Worm (Caenorhabditis elegans) whole organism, young adult: ENCODE results near the gene mrpl-41.

Source experiments
- B0336.3 ChIP-seq: fragments of 200-800 bp; sonication (Bioruptor generic); IDR thresholded peaks from 2 replicates; pipeline ENCODE4 v1.3.6; 2022; ENCODE audit warnings: missing genetic modification characterization, missing compliant biosample characterization
- F39B2.1 ChIP-seq: fragments of 200-800 bp; sonication (Bioruptor generic); IDR thresholded peaks from 2 replicates; pipeline ENCODE4 v1.3.6; 2022; ENCODE audit warnings: missing genetic modification reagents, missing genetic modification characterization, missing compliant biosample characterization
- K12H6.12 ChIP-seq: fragments of 200-800 bp; sonication (Bioruptor generic); optimal IDR thresholded peaks from 2 replicates; lab custom pipeline; 2018; ENCODE audit warnings: mild to moderate bottlenecking, missing genetic modification characterization, missing compliant biosample characterization
- T07F8.4 ChIP-seq: sonication (generic microtip); optimal IDR thresholded peaks from 2 replicates; lab custom pipeline; 2016; ENCODE audit warnings: mild to moderate bottlenecking, missing genetic modification characterization, moderate library complexity, missing compliant biosample characterization
- Y95B8A.8 ChIP-seq: fragments of 200-800 bp; sonication (Bioruptor generic); IDR thresholded peaks from 2 replicates; pipeline ENCODE4 v1.3.6; 2022; ENCODE audit warnings: missing genetic modification reagents, missing genetic modification characterization, missing compliant biosample characterization
- aptf-3 ChIP-seq: fragments of 200-800 bp; sonication (Bioruptor generic); IDR thresholded peaks from 2 replicates; pipeline ENCODE4 v1.3.6; 2022; ENCODE audit warnings: missing genetic modification characterization, missing compliant biosample characterization
- atf-7 ChIP-seq: sonication (generic microtip); optimal IDR thresholded peaks from 2 replicates; lab custom pipeline; 2017; ENCODE audit warnings: mild to moderate bottlenecking, missing genetic modification characterization, missing compliant biosample characterization
- athp-1 ChIP-seq: sonication (generic microtip); optimal IDR thresholded peaks from 2 replicates; lab custom pipeline; 2017; ENCODE audit warnings: mild to moderate bottlenecking, missing genetic modification characterization, missing compliant biosample characterization
- attf-5 ChIP-seq: fragments of 200-800 bp; sonication (Bioruptor generic); optimal IDR thresholded peaks from 2 replicates; lab custom pipeline; 2018; ENCODE audit warnings: mild to moderate bottlenecking, missing genetic modification characterization, missing compliant biosample characterization
- cebp-1 ChIP-seq, 2 experiments: fragments of 200-800 bp in 1 of 2; sonication (Bioruptor generic) in 1 of 2; sonication (generic microtip) in 1 of 2; IDR thresholded peaks in 1 of 2; optimal IDR thresholded peaks in 1 of 2; 2 replicates each; pipeline versions ENCODE4 v1.3.6 to Lab custom; 2017 to 2022; ENCODE audit warnings: missing compliant biosample characterization in 2 of 2, missing genetic modification characterization in 2 of 2, mild to moderate bottlenecking in 1 of 2, missing genetic modification reagents in 1 of 2, moderate library complexity in 1 of 2
- ceh-27 ChIP-seq: fragments of 200-800 bp; sonication (Bioruptor generic); optimal IDR thresholded peaks from 2 replicates; lab custom pipeline; 2018; ENCODE audit warnings: mild to moderate bottlenecking, missing genetic modification characterization, moderate library complexity, missing compliant biosample characterization
- ceh-79 ChIP-seq: sonication (generic microtip); optimal IDR thresholded peaks from 2 replicates; lab custom pipeline; 2017; ENCODE audit warnings: mild to moderate bottlenecking, missing genetic modification characterization, missing compliant biosample characterization
- egrh-3 ChIP-seq: fragments of 200-800 bp; sonication (Bioruptor generic); IDR thresholded peaks from 2 replicates; pipeline ENCODE4 v1.3.6; 2022; ENCODE audit warnings: missing genetic modification reagents, missing genetic modification characterization, missing compliant biosample characterization
- gei-17 ChIP-seq: fragments of 200-800 bp; sonication (Bioruptor generic); optimal IDR thresholded peaks from 2 replicates; lab custom pipeline; 2018; ENCODE audit warnings: mild to moderate bottlenecking, missing genetic modification characterization, missing compliant biosample characterization
- hmg-1.2 ChIP-seq: fragments of 200-800 bp; sonication (Bioruptor generic); IDR thresholded peaks from 2 replicates; pipeline ENCODE4 v1.3.6; 2022; ENCODE audit warnings: missing genetic modification reagents, missing genetic modification characterization, missing compliant biosample characterization
- hmg-20 ChIP-seq: fragments of 200-800 bp; sonication (Bioruptor generic); IDR thresholded peaks from 2 replicates; pipeline ENCODE4 v1.3.6; 2022; ENCODE audit warnings: missing genetic modification reagents, missing genetic modification characterization, missing compliant biosample characterization
- hsf-1 ChIP-seq: fragments of 200-800 bp; sonication (Bioruptor generic); IDR thresholded peaks from 2 replicates; pipeline ENCODE4 v1.3.6; 2022; ENCODE audit warnings: missing genetic modification reagents, missing genetic modification characterization, missing compliant biosample characterization
- lag-1 ChIP-seq: fragments of 200-800 bp; sonication (Bioruptor generic); IDR thresholded peaks from 2 replicates; pipeline ENCODE4 v1.3.6; 2022; ENCODE audit warnings: missing genetic modification reagents, missing genetic modification characterization, missing compliant biosample characterization
- lin-26 ChIP-seq: fragments of 200-800 bp; sonication (Bioruptor generic); IDR thresholded peaks from 2 replicates; pipeline ENCODE4 v1.3.6; 2022; ENCODE audit warnings: missing genetic modification reagents, missing genetic modification characterization, missing compliant biosample characterization
- lin-35 ChIP-seq, 3 experiments: fragments of 150-350 bp in 2 of 3; sonication (generic microtip) in 1 of 3; optimal IDR thresholded peaks; 2 replicates each; lab custom pipeline; 2014 to 2018; ENCODE audit warnings: missing biosample characterization in 3 of 3, missing genetic modification characterization in 3 of 3, missing genetic modification reagents in 3 of 3
- lin-40 ChIP-seq: sonication (generic microtip); optimal IDR thresholded peaks from 2 replicates; lab custom pipeline; 2016; ENCODE audit warnings: missing genetic modification characterization, mild to moderate bottlenecking, missing compliant biosample characterization, missing genotype, missing genetic modification reagents
- lin-54 ChIP-seq: fragments of 200-800 bp; sonication (Bioruptor generic); optimal IDR thresholded peaks from 2 replicates; lab custom pipeline; 2018; ENCODE audit warnings: mild to moderate bottlenecking, missing genetic modification characterization, missing compliant biosample characterization
- madf-8 ChIP-seq: fragments of 200-800 bp; sonication (Bioruptor generic); conservative IDR thresholded peaks from 2 replicates; pipeline ENCODE4 v1.3.6; 2022; ENCODE audit warnings: missing genetic modification reagents, missing genetic modification characterization, missing compliant biosample characterization
- mcd-1 ChIP-seq: fragments of 200-800 bp; sonication (Bioruptor generic); IDR thresholded peaks from 2 replicates; pipeline ENCODE4 v1.3.6; 2022; ENCODE audit warnings: missing genetic modification reagents, missing genetic modification characterization, missing compliant biosample characterization
- mel-28 ChIP-seq: sonication (generic microtip); optimal IDR thresholded peaks from 2 replicates; lab custom pipeline; 2016; ENCODE audit warnings: borderline replicate concordance, mild to moderate bottlenecking, missing genetic modification characterization, missing compliant biosample characterization
- nhr-90 ChIP-seq: sonication (generic microtip); optimal IDR thresholded peaks from 2 replicates; lab custom pipeline; 2016; ENCODE audit warnings: missing genotype, mild to moderate bottlenecking, missing genetic modification characterization, missing compliant biosample characterization
- pbrm-1 ChIP-seq: fragments of 200-800 bp; sonication (Bioruptor generic); IDR thresholded peaks from 2 replicates; pipeline ENCODE4 v1.3.6; 2022; ENCODE audit warnings: missing genetic modification reagents, missing genetic modification characterization, missing compliant biosample characterization
- sdz-38 ChIP-seq: sonication (generic microtip); optimal IDR thresholded peaks from 2 replicates; lab custom pipeline; 2016; ENCODE audit warnings: missing genotype, missing genetic modification characterization, missing compliant biosample characterization
- tbp1 ChIP-seq: fragments of 200-800 bp; sonication (Bioruptor generic); optimal IDR thresholded peaks from 2 replicates; lab custom pipeline; 2018; ENCODE audit warnings: mild to moderate bottlenecking, missing genetic modification characterization, missing compliant biosample characterization
- unc-130 ChIP-seq: sonication (generic microtip); optimal IDR thresholded peaks from 2 replicates; lab custom pipeline; 2016; ENCODE audit warnings: missing genetic modification reagents, missing genetic modification characterization, missing compliant biosample characterization
- ztf-26 ChIP-seq: sonication (generic microtip); optimal IDR thresholded peaks from 2 replicates; lab custom pipeline; 2017; ENCODE audit warnings: missing genetic modification characterization, missing compliant biosample characterization
- ztf-3 ChIP-seq: fragments of 200-800 bp; sonication (Bioruptor generic); optimal IDR thresholded peaks from 2 replicates; lab custom pipeline; 2018; ENCODE audit warnings: mild to moderate bottlenecking, missing genetic modification characterization, missing compliant biosample characterization

Gene mrpl-41

ce11 chrII:319459-319858, 30.7 kb downstream of the mrpl-41 start, which contains the start of gene far-7:
far-7 (plus strand) TSS chrII:319789.
- TF ChIP-seq athp-1 (no peak), aptf-3 (GFP tag; lab: Robert Waterston, UW) (no peak), madf-8 (GFP tag; lab: Robert Waterston, UW) (no peak), ztf-26 (tag; lab: Kevin White, UChicago) (no peak)
- TF ChIP-seq, all 124 proteins: peak for 0

ce11 chrII:320783-321182, 32.0 kb downstream of the mrpl-41 start:
- TF ChIP-seq lag-1 (GFP tag; lab: Robert Waterston, UW) (no peak), hmg-1.2 (GFP tag; lab: Robert Waterston, UW) (0 out of 2 replicates have a peak, but pooled peaks have one; percentile 19)

- TF ChIP-seq B0336.3 (GFP tag; lab: Robert Waterston, UW): 0 out of 2 replicates have a peak, but pooled peaks have one; percentile 13
- TF ChIP-seq lin-40: no peak
- TF ChIP-seq ztf-3 (GFP tag; lab: Kevin White, UChicago): no peak
- 0 out of 2 replicates have a peak, but pooled peaks have one; percentile 2 for TF ChIP-seq hmg-1.2 (GFP tag; lab: Robert Waterston, UW)
Observed at ce11 chrII:321183-321582, 32.4 kb downstream of the mrpl-41 start.

- TF ChIP-seq ceh-79 (tag; lab: Kevin White, UChicago) (no peak), ceh-27 (GFP tag; lab: Kevin White, UChicago) (peak; percentile 31), mcd-1 (GFP tag; lab: Robert Waterston, UW) (no peak), Y95B8A.8 (GFP tag; lab: Robert Waterston, UW) (no peak), hmg-20 (no peak), lin-54 (no peak), gei-17 (GFP tag; lab: Kevin White, UChicago) (no peak), lin-35 (GFP tag; optimal IDR thresholded peaks at IDR 0.05; lab: Kevin White, UChicago) (peak in 1 of 3 experiments; percentile 30), hmg-1.2 (GFP tag; lab: Robert Waterston, UW) (peak; percentile 16; the same call in 1 of the 2 replicates), K12H6.12 (peak; percentile 37), unc-130 (GFP tag; lab: Kevin White, UChicago) (no peak), attf-5 (GFP tag; lab: Kevin White, UChicago) (peak; percentile 3)
Observed at ce11 chrII:323048-323776, 34.5 kb downstream of the mrpl-41 start, which contains the start of gene K01A2.10. K01A2.10 (minus strand) TSS chrII:323098.

- no peak for TF ChIP-seq sdz-38 (tag; lab: Kevin White, UChicago)
- no peak for TF ChIP-seq lin-26 (GFP tag; lab: Robert Waterston, UW)
- no peak for TF ChIP-seq pbrm-1 (GFP tag; lab: Robert Waterston, UW)
- no peak for TF ChIP-seq ztf-3 (GFP tag; lab: Kevin White, UChicago)
- no peak for TF ChIP-seq lag-1 (GFP tag; lab: Robert Waterston, UW)
- TF ChIP-seq F39B2.1 (GFP tag; lab: Robert Waterston, UW): no peak
- TF ChIP-seq hmg-1.2 (GFP tag; lab: Robert Waterston, UW): peak; percentile 70
- TF ChIP-seq cebp-1 (GFP tag; IDR thresholded peaks at IDR 0.05; lab: Robert Waterston, UW): no peak
- no peak for TF ChIP-seq cebp-1 (tag; optimal IDR thresholded peaks at IDR 0.05; lab: Kevin White, UChicago)
- TF ChIP-seq, all 124 proteins: peak for 1
Observed at ce11 chrII:325639-326350, 37.1 kb downstream of the mrpl-41 start, which contains the start of gene sgcb-1. sgcb-1 (plus strand) TSS chrII:326300.

- TF ChIP-seq athp-1 (no peak), egrh-3 (GFP tag; lab: Robert Waterston, UW) (no peak), tbp1 (GFP tag; lab: Kevin White, UChicago) (no peak), nhr-90 (tag; lab: Kevin White, UChicago) (no peak), T07F8.4 (no peak), hsf-1 (GFP tag; lab: Robert Waterston, UW) (no peak), atf-7 (tag; lab: Kevin White, UChicago) (no peak), mel-28 (tag; lab: Kevin White, UChicago) (no peak)
Observed at ce11 chrII:332419-332818, 43.7 kb downstream of the mrpl-41 start, which contains the start of gene cbn-1. cbn-1 (minus strand) TSS chrII:332519.
